Worm (Caenorhabditis elegans): ENCODE data around the gene dpy-6.

dpy-6 gene

ce11 chrX:8473468-8473867 lies 18.0 kb upstream of the dpy-6 start (continued):
- TF ChIP-seq lsy-2 (tag; optimal IDR thresholded peaks at IDR 0.05) = peak in 1 of 2 experiments; percentile 45
- TF ChIP-seq ZK546.5 (tag; optimal IDR thresholded peaks at IDR 0.05) = no peak
- no peak for TF ChIP-seq snpc-4 (tag; optimal IDR thresholded peaks at IDR 0.05)
- peak; percentile 89 for TF ChIP-seq php-3 (GFP tag; IDR thresholded peaks at IDR 0.05)
- no peak for TF ChIP-seq snpc-1.2 (GFP tag; IDR thresholded peaks at IDR 0.05)
- no peak for TF ChIP-seq F10B5.3 (tag; optimal IDR thresholded peaks at IDR 0.05)
- peak; percentile 79; the same call in 1 of the 2 replicates for TF ChIP-seq lin-1 (GFP tag; IDR thresholded peaks at IDR 0.05)
- no peak for TF ChIP-seq ceh-62 (tag; optimal IDR thresholded peaks at IDR 0.05)
- TF ChIP-seq mdl-1 (tag; optimal IDR thresholded peaks at IDR 0.05) = no peak
- TF ChIP-seq egl-27 (tag; optimal IDR thresholded peaks at IDR 0.05) = no peak
- no peak for TF ChIP-seq zfp-3 (GFP tag; conservative IDR thresholded peaks at IDR 0.05)
- TF ChIP-seq F37D6.2 (tag; optimal IDR thresholded peaks at IDR 0.05) = no peak

- peak; percentile 67 for TF ChIP-seq hlh-11 (tag; optimal IDR thresholded peaks at IDR 0.05)
- peak; percentile 14 for TF ChIP-seq nhr-48 (tag; optimal IDR thresholded peaks at IDR 0.05)
- TF ChIP-seq nhr-25 (tag; optimal IDR thresholded peaks at IDR 0.05; ENCODE audit: borderline replicate concordance, insufficient read depth) = no peak
- TF ChIP-seq php-3 (GFP tag; IDR thresholded peaks at IDR 0.05) = peak; percentile 50; the same call in 1 of the 2 replicates
- no peak for TF ChIP-seq ceh-32 (tag; optimal IDR thresholded peaks at IDR 0.05; ENCODE audit: poor library complexity)
- TF ChIP-seq nhr-28 (tag; optimal IDR thresholded peaks at IDR 0.05) = peak; percentile 68
- peak; percentile 92 for TF ChIP-seq pqm-1 (tag; optimal IDR thresholded peaks at IDR 0.05)
- TF ChIP-seq T26A8.4 (GFP tag; IDR thresholded peaks at IDR 0.05) = no peak
- TF ChIP-seq nhr-11 (tag; optimal IDR thresholded peaks at IDR 0.05) = no peak
- TF ChIP-seq daf-19 (GFP tag; conservative IDR thresholded peaks at IDR 0.05) = no peak
- peak; percentile 34 for TF ChIP-seq nhr-102 (tag; optimal IDR thresholded peaks at IDR 0.05)
- TF ChIP-seq dmd-6 (GFP tag; IDR thresholded peaks at IDR 0.05) = peak; percentile 81
- peak; percentile 47 for TF ChIP-seq hlh-30 (tag; optimal IDR thresholded peaks at IDR 0.05; ENCODE audit: insufficient read depth)
- TF ChIP-seq hif-1 (tag; optimal IDR thresholded peaks at IDR 0.05) = peak in 1 of 2 experiments; percentile 84
- TF ChIP-seq nhr-77 (tag; optimal IDR thresholded peaks at IDR 0.05) = peak; percentile 28
- TF ChIP-seq D1046.2 (GFP tag; IDR thresholded peaks at IDR 0.05) = no peak
- TF ChIP-seq dve-1 (tag; optimal IDR thresholded peaks at IDR 0.05; ENCODE audit: insufficient read depth) = peak; percentile 76
- TF ChIP-seq daf-12 (tag; optimal IDR thresholded peaks at IDR 0.05) = no peak
- peak; percentile 96 for TF ChIP-seq aha-1 (tag)
- no peak for TF ChIP-seq daf-8 (GFP tag; IDR thresholded peaks at IDR 0.05)
- no peak for TF ChIP-seq daf-16 (GFP tag; optimal IDR thresholded peaks at IDR 0.05)
- peak; percentile 75 for TF ChIP-seq daf-16 (tag; optimal IDR thresholded peaks at IDR 0.05)
- peak; percentile 13 for TF ChIP-seq nhr-6 (tag; optimal IDR thresholded peaks at IDR 0.05)
- no peak for TF ChIP-seq rbr-2 (tag; optimal IDR thresholded peaks at IDR 0.05)
- TF ChIP-seq ztf-7 (tag; optimal IDR thresholded peaks at IDR 0.05) = no peak
- TF ChIP-seq mdt-29 (GFP tag; IDR thresholded peaks at IDR 0.05) = no peak
- no peak for TF ChIP-seq Y5F2A.4 (GFP tag; optimal IDR thresholded peaks at IDR 0.05)
These were observed 14.8 kb upstream of the dpy-6 start, which contains the start of gene mec-10 for ce11 chrX:8470126-8470772. Gene mec-10, minus strand, starts transcription at chrX:8470314.

- TF ChIP-seq lin-39 (tag; optimal IDR thresholded peaks at IDR 0.05) (no peak), duxl-1 (tag; optimal IDR thresholded peaks at IDR 0.05; ENCODE audit: poor library complexity) (no peak), vab-7 (GFP tag; IDR thresholded peaks at IDR 0.05) (no peak), ctbp-1 (GFP tag; IDR thresholded peaks at IDR 0.05) (no peak), aha-1 (tag) (peak; percentile 94), hlh-30 (tag; optimal IDR thresholded peaks at IDR 0.05; ENCODE audit: insufficient read depth) (no peak), nhr-28 (tag; optimal IDR thresholded peaks at IDR 0.05) (no peak), Y5F2A.4 (GFP tag; optimal IDR thresholded peaks at IDR 0.05) (no peak), hmg-1.1 (GFP tag; IDR thresholded peaks at IDR 0.05) (no peak), nhr-76 (tag; optimal IDR thresholded peaks at IDR 0.05) (no peak), unc-62 (GFP tag; optimal IDR thresholded peaks at IDR 0.05 in 1 of 2) (peak in 1 of 2 experiments; percentile 57), unc-62 (tag; optimal IDR thresholded peaks at IDR 0.05) (no peak)
These were observed 8.5 kb upstream of the dpy-6 start for ce11 chrX:8463889-8464444.

Data from whole organism, L4 larva.